Fruit fly (Drosophila melanogaster) whole organism, adult: ENCODE data around the gene LManII.
A peak's percentile ranks its signal among the peaks of the same experiment; 100 is the strongest.

ENCODE experiments used
- CG11617 ChIP-seq: fragments of 200-800 bp; sonication (Bioruptor generic); optimal IDR thresholded peaks from 2 replicates; lab custom pipeline; 2017; ENCODE audit warnings: mild to moderate bottlenecking, missing biosample characterization, missing genetic modification reagents, missing genetic modification characterization
- CG1620 ChIP-seq: fragments of 200-800 bp; sonication (Bioruptor generic); optimal IDR thresholded peaks from 2 replicates; lab custom pipeline; 2016; ENCODE audit warnings: missing biosample characterization, missing genetic modification characterization
- CG7045 ChIP-seq: fragments of 200-800 bp; sonication (Bioruptor generic); optimal IDR thresholded peaks from 2 replicates; lab custom pipeline; 2017; ENCODE audit warnings: missing biosample characterization, mild to moderate bottlenecking, missing genetic modification characterization
- Crg-1 ChIP-seq: fragments of 200-800 bp; sonication (Bioruptor generic); optimal IDR thresholded peaks from 2 replicates; lab custom pipeline; 2016; ENCODE audit warnings: missing biosample characterization, missing genetic modification characterization
- Hr96 ChIP-seq: fragments of 200-800 bp; sonication (Bioruptor generic); optimal IDR thresholded peaks from 2 replicates; lab custom pipeline; 2016; ENCODE audit warnings: missing biosample characterization, missing genetic modification characterization
- Mnt ChIP-seq: fragments of 200-800 bp; sonication (Bioruptor generic); optimal IDR thresholded peaks from 2 replicates; lab custom pipeline; 2016; ENCODE audit warnings: missing biosample characterization, mild to moderate bottlenecking, missing genetic modification characterization
- bab1 ChIP-seq: fragments of 200-800 bp; sonication (Bioruptor generic); optimal IDR thresholded peaks from 3 replicates; lab custom pipeline; 2019; ENCODE audit warnings: missing biosample characterization, mild to moderate bottlenecking, missing genetic modification characterization, moderate library complexity
- cic ChIP-seq: fragments of 200-800 bp; sonication (Bioruptor generic); optimal IDR thresholded peaks from 2 replicates; lab custom pipeline; 2017; ENCODE audit warnings: missing biosample characterization, mild to moderate bottlenecking, missing genetic modification characterization, moderate library complexity
- kay ChIP-seq: fragments of 200-800 bp; sonication (Bioruptor generic); peaks from one replicate; lab custom pipeline; 2016; ENCODE audit warnings: missing biosample characterization, missing genetic modification characterization, borderline replicate concordance
- toe ChIP-seq: fragments of 200-800 bp; sonication (Bioruptor generic); optimal IDR thresholded peaks from 2 replicates; lab custom pipeline; 2016; ENCODE audit warnings: missing biosample characterization, missing genetic modification characterization

DNA sequence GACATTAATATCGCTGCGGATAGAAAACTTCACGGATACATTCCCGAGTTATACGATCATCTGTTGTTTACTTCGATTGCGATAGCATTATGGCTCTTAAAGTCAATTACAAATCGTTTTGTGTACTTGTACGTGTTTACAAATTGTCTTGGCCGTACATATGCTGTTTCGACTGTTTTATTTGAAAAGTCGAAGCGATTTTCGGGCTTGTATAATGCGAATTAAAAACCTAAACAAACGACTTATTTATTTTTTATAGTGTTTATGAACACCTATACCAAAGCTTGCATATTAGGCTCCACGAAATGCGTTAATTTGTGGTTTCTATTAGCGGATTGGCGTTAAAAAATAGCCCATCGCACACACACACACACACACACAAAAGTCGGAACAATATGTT lies 14.8 kb downstream of the LManII start:
- no peak for TF ChIP-seq bab1
- no peak for TF ChIP-seq Hr96 (GFP tag; lab: Kevin White, UChicago)
- no peak for TF ChIP-seq cic
- TF ChIP-seq kay (GFP tag; lab: Kevin White, UChicago): peak; percentile 67
- no peak for TF ChIP-seq CG7045
- no peak for TF ChIP-seq Mnt (GFP tag; lab: Kevin White, UChicago)
- TF ChIP-seq toe (GFP tag; lab: Kevin White, UChicago): no peak
- no peak for TF ChIP-seq Crg-1
- no peak for TF ChIP-seq CG11617 (GFP tag; lab: Kevin White, UChicago)
- no peak for TF ChIP-seq CG1620 (GFP tag; lab: Kevin White, UChicago)
